Worm (Caenorhabditis elegans): ENCODE data around the gene smf-1.

DNA sequence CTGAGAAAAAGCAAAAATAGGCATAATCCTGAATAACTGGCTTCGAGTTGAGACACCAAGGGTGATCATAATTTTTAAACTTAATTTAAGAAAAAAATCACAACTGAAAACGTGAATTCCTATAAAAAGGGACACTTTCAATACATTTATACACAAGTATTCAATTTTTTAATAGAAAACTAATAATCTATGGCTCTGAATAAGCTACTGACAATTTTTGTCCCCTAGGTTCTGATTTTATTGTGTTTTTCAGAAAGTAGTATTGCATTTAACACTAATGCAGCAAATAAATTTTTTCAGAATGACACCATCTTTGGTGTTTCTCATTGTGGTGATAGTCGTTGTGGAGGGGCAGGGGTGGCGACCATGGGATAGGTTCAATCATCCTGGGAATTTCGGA is 9.6 kb downstream of the smf-1 start, which contains the start of gene nas-11:
- TF ChIP-seq ceh-14 (tag; optimal IDR thresholded peaks at IDR 0.05) (no peak), ama-1 (optimal IDR thresholded peaks at IDR 0.05) (no peak)
